Fruit fly (Drosophila melanogaster): ENCODE results near the gene CG13895.

The CG13895 gene

DNA sequence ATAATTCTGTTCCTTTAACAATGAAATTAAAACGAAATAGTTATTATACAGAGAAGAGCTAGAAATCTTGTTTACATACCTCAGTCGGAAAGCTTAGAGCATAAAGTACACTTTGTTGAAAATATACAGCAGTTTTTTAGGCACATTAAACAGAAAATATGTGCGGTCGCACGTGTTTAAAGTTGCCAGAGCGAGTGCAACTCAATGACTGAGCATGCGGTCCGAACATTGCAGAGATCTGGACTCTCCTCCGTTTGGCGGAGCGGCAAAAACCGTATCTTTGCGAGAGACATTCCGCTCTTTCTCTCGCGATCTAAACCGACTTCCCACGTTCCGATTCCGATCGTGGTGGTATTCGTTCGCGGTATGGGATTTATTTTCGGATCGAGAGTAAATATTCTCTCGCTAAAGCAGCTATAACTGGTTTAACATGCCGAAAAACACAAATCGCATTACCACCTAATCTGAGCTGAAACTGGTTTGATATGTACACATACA, at the start of gene CG13895:
CG13895 (minus strand) TSS at position 214 of the 498 bp plus-strand sequence.
- TF ChIP-seq CTCF (optimal IDR thresholded peaks at IDR 0.05) (no peak), CG8478 (optimal IDR thresholded peaks at IDR 0.05) (no peak)

DNA sequence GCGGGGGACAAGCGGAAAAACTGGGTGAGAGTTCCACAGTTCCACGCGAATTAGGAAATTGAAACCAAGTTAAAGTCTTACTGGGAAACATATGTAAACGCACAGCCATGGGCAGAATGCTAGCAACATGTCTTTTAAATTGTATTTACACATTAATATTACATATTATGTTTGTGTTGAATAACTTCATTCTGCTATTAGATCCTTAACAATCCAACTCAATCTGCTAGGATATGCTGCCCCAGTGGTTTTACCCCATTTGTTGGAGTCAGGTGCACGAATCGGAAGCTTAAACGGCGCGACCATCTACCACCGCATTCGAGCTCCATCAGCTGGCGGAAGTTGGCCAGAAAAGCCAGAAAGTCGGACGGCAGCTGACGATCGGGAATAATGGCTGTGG, 48.4 kb upstream of the CG13895 start:
- TF ChIP-seq CG8478 (optimal IDR thresholded peaks at IDR 0.05) (no peak), CTCF (optimal IDR thresholded peaks at IDR 0.05) (no peak)

DNA sequence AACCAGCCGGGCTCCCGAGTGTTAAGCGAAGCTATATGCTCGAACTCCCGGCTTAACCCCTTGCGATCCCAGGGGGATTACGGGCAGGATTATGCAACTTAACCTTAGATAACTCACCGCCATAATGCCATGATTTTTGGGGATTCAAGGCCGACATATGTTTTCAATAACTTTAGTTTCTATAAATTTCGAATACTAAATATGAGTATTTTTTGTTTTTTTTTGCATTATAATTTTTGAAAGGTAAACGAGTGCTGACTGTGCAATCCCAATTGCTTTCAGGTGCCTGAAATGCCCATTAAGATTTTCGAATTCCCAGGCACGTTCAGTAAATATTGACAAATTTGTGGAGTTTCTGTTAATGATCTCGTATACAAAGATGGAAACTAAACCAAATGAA, 47.3 kb upstream of the CG13895 start, which contains the start of gene hng3:
hng3 (minus strand) TSS at position 231 of the 400 bp plus-strand sequence.
- no peak for TF ChIP-seq CTCF (optimal IDR thresholded peaks at IDR 0.05)

DNA sequence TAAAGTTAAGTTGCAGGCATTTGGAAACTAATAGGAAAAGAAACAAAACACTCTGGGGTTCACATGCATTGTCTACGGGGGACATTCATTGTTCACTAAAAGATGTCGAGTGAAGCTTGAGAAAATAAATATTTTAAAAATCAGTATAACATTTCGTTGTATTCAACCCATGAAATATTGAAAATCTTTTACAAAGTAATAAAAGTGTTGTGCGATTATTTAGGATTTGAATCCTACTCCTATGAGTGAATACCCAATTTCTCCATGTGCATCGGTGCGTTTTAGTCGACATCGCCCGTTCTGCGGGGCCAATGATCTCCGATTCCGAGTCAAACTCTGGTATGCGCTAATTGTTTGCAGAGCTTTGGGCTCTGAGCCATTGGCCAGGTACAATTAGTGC, 46.6 kb upstream of the CG13895 start:
- TF ChIP-seq CG8478 (optimal IDR thresholded peaks at IDR 0.05) (no peak), CTCF (optimal IDR thresholded peaks at IDR 0.05) (no peak)

DNA sequence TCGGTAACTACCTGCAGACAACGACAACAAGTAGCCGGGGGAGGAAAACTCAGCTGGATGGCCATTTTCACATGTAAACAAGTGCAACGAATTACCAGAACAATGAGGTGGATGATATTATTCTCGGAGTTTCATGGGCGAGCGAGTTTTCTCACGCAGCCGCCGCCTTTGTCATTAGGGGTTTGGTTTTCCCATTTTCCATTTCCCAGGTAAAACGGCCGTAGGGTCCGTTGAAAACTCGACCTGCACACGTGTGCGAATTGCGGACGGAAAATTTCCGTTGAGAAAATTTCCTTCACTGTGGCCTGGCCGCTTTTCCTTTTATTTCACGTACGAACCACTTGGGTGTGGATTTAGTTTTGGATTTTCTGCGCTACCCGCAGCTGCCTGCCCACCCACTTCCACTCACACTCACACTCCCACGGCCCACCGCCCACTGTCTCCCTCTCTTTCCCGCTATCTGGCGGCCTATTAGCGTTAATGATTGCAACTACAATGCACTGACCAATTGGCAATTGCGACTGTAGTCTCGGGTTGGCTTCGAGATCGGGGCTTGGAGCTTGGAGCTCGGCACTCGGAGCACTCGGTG, 45.7 kb upstream of the CG13895 start:
- TF ChIP-seq CTCF (optimal IDR thresholded peaks at IDR 0.05) = no peak
- no peak for TF ChIP-seq CG8478 (optimal IDR thresholded peaks at IDR 0.05)

DNA sequence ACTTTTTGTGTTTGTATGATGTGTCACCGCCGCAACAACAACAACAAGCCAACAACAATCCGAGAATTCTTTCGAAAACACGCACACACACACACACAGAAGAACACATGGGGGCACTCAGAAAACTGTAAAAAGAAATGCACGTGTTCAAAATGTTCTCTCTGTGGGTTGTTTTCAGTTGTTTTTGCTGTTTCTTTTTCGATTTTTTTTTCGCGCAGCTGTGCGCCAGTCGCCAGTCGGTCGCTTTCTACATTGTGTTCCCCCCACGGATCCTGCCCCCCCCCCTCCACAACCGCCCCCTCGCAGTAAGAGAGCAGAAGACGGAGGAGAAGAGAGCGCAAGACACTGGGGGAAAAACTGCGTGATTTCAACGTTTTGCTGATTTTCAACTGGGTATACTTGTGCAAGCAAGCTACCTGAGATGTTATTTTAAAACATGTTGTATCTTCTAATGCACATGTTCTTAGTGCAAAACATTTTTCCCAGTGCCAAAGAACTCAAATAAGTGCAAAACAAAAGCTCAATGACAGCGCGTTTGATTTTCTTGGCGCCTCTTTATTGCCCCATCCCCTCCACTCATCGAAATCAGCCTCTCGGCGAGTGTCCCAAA, 43.6 kb upstream of the CG13895 start:
- TF ChIP-seq CTCF (optimal IDR thresholded peaks at IDR 0.05) = no peak
- TF ChIP-seq CG8478 (optimal IDR thresholded peaks at IDR 0.05) = no peak

DNA sequence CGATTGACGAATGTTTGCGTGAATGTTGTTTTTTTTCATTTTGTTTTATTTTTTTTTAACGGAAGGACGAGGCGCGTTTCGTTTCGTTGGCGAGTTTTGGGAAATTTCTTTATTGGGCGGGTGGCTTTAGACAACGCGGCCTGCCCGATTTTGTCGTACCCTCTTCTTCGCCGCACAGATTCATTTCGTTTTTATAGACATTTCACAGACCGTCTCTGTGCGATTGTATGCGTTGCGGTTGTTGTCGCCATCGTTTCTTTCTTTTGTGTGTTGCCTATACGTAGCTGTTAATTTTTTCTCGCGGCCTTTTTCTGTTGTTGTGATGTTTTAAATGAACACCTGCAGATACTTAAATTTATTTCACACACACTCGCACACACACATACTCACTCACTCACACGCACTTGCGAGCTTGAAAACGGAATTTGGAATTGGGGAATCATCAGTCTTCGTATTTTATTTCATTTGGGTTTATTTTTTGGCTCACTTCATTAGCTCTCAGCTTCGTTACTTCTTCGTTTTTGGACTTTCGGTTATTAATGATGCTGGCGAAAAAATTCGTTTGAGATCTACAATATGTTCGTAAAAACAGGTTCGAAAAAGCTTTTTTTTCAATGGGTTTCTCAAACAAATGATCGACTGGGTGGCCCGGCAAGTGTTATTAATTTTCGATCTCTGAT, 42.7 kb upstream of the CG13895 start:
- no peak for TF ChIP-seq CG8478 (optimal IDR thresholded peaks at IDR 0.05)
- TF ChIP-seq CTCF (optimal IDR thresholded peaks at IDR 0.05) = no peak

DNA sequence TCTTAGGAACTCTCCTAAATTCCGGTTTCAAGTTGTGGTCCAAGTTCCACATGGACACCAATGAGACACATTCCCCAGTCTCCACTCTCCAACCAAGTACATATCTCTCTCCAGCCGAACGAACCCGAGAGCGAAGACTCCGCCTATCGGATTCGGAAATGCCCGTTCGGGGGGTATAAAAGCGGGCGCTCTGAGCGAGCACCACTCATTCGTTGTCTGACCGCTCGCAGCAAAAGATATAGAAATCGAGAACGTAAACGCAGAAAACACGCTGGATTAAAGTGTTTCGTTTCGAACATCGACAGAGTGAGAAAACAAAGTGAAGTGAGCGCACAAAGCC, 41.2 kb upstream of the CG13895 start, which contains the start of gene emc:
emc (plus strand) TSS at position 202 of the 340 bp plus-strand sequence.
- TF ChIP-seq CG8478 (optimal IDR thresholded peaks at IDR 0.05) = no peak
- TF ChIP-seq CTCF (optimal IDR thresholded peaks at IDR 0.05) = no peak

DNA sequence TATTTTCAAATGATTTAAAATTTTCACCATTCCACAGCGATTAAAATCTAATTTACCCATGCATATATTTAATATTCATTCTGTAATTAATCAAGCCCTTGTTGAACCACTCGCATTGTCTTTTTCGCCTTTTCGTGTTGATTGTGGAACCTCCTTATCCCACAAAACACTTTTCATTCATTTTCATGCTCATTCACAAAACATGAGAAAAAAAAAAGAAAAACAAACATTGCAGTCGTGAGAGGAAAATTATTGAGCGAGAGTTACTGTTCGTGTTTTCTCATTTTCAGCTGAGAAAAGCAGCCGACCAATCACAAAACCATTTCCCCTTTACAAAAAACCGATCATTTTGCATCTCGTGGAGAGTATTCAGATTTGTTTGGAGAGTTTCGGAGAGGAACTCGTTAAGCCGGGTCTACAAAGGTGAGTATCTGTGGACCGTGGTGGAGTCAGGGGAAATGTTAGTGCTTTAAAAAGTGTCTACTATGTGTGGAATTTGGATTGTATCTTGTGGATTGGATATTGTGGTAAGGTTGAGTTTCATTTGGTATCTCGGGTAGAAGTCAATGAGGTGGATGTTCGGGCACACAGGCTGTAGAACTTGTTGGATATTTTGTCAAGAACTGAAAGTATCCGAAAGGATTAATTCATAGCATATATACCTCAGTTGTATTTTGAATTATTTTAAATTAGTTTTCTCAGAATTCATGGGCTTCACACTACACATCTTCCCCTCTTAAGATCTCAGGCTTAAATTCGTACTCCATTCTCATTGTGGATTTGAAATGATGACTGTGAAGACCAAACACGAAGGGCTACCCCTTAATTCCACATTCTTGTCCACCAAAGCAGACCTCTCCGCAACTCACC, 40.6 kb upstream of the CG13895 start:
- TF ChIP-seq CG8478 (optimal IDR thresholded peaks at IDR 0.05) = no peak
- TF ChIP-seq CTCF (optimal IDR thresholded peaks at IDR 0.05) = no peak

DNA sequence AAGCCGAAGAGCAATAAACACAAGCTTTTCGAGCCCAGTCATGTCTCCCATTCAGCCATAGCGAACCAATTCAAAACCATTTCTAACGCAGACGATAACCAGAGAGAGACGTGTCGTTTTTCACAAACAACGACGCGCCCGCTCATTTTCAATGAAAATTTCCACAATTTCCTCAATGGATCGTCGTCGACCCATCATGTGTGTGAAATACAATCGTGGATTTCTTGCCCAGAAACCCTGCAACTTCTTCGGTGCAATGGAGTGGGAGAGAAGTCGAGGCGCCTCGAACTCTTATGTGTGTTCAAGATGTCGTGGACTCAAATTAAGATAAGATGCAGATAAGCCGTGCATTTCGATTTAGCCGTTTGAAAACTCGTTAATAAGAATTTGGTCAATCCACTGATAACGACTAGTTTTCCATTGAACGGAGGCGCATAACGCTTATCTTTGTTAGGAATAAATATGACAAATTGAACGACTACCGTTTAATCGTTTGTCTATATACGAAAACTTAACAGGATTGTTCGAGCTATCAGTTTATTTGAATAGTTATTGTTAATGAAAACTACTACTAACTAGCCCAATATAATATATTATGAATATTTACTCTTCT, 39.8 kb upstream of the CG13895 start:
- TF ChIP-seq CTCF (optimal IDR thresholded peaks at IDR 0.05) (no peak), CG8478 (optimal IDR thresholded peaks at IDR 0.05) (no peak)

DNA sequence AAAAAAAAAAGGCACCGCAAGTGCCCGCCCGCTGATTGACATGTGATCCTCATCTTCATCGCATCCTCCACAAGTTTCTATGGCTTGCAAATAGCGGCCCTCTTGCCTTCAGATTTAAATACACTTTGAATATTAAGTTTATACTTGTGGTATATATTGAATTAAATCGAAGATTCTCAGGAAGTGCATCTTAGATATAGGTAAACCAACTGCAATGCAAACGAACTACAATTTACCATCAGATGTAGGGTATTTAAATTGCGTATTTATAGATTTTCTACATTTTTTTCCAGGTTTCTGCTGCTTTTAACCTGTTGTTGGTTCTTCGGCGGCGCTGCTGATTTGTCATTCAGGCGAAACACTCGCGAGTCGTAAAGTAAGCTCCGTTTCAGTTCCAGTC, 39.0 kb upstream of the CG13895 start:
- TF ChIP-seq CG8478 (optimal IDR thresholded peaks at IDR 0.05) (no peak), CTCF (optimal IDR thresholded peaks at IDR 0.05) (no peak)

DNA sequence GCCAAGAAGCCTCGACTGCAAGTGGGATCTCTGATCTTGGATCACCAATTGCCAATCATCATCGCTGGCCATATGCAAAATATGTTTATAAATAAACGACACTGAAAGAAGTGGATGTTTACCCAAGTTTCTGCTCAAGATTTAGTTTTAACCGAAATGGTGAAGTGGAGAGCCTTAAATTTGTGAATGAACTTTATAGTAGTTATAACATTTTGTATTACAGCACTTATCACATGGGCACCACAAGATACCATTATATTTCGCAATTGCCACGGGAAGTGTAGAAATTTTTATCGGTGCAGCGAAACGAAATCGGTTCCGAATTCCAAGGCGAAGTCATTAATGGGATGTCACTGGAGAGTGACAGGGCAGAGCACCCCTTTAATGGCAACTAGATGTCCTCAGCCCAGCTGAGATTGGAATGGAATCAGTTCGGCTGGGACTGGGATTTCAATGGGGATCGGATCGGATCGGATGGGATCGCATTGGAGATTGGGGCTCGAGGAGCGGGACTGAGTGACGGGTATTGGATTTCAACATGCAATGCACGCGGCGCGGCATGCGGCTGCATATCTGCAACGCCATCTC, 38.4 kb upstream of the CG13895 start:
- no peak for TF ChIP-seq CG8478 (optimal IDR thresholded peaks at IDR 0.05)
- no peak for TF ChIP-seq CTCF (optimal IDR thresholded peaks at IDR 0.05)

DNA sequence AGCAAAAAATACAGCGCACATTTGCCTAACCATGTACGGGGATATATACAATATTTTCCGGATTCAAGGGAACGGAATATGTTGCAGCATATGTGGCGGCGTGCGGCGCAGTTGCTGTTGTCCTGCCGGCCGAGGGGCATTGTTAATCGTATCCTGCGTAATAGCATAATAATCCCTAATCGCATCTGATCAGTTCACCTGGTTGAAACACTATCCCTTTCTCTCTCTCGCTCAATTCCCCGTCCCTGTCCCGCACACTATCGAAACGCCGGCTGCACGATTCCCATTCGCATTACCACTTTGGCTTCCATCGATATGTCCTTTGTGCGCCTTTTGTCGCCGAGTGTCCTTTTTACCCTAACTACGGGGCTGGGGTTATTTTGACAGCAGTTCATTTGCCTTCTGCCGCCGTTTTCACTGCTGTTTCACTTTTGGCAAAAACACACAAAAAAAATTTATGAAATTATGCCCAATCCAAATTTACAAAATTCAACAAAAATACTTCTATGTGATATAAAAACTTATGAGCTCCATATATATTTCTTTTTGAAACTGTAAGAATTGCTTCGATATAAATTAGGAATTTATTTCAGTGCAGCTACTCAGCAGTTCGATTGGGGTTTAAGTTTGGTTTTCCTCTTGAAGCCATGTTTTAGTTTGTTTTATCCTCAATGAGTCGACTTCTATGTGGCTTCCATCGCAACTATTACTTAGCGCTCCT, 37.4 kb upstream of the CG13895 start:
- TF ChIP-seq CTCF (optimal IDR thresholded peaks at IDR 0.05) (no peak), CG8478 (optimal IDR thresholded peaks at IDR 0.05) (no peak)

DNA sequence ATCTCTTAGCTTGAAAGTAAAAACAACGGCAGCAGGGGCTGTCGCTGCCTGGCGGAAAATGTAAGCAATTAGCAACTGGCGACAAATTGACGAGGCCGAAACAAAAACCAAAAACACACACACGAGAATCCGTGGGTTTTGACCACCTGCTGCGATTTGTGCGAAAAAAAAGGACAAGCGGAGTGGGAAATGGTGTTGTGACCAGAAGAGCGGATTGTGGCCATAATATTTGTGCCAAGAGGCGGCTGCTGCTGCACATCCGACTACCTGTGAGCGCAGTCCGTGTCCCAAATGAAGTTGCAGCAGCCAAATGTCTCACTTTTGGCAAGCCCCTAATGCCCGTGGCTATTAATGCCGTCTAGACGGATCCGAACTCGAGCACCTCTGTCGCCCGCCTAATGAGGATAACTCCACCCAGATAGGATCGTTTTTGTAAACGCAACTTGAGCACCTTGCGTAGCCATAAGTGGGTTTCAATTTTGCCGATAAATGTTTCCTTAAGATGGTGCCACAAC, 36.3 kb upstream of the CG13895 start:
- no peak for TF ChIP-seq CTCF (optimal IDR thresholded peaks at IDR 0.05)
- TF ChIP-seq CG8478 (optimal IDR thresholded peaks at IDR 0.05) = no peak
